Fruit fly (Drosophila melanogaster) whole organism, embryonic: ENCODE results near the gene CG6230.

Source experiments
- B-H1 ChIP-seq: fragments of 200-800 bp; sonication (Bioruptor generic); IDR thresholded peaks from 3 replicates; pipeline ENCODE4 v1.3.6; 2022; ENCODE audit warnings: missing biosample characterization, missing genetic modification characterization
- Bgb ChIP-seq: fragments of 200-800 bp; sonication (Bioruptor generic); IDR thresholded peaks from 2 replicates; pipeline ENCODE4 v1.3.6; 2022; ENCODE audit warnings: missing biosample characterization, missing genetic modification characterization; ENCODE audit not compliant: partially characterized antibody
- BtbVII ChIP-seq: fragments of 200-800 bp; sonication (Bioruptor generic); optimal IDR thresholded peaks from 3 replicates; lab custom pipeline; 2017; ENCODE audit warnings: missing biosample characterization, mild to moderate bottlenecking, missing genetic modification characterization
- CG10267 ChIP-seq: fragments of 200-800 bp; sonication (Bioruptor generic); optimal IDR thresholded peaks from 2 replicates; lab custom pipeline; 2018; ENCODE audit warnings: missing biosample characterization, mild to moderate bottlenecking, missing genetic modification characterization, moderate library complexity
- CG11247 ChIP-seq: fragments of 200-800 bp; sonication (Bioruptor generic); IDR thresholded peaks from 2 replicates; pipeline ENCODE4 v1.3.6; 2022; ENCODE audit warnings: missing biosample characterization, missing genetic modification characterization
- CG12299 ChIP-seq: fragments of 200-800 bp; sonication (Bioruptor generic); optimal IDR thresholded peaks from 2 replicates; lab custom pipeline; 2018; ENCODE audit warnings: missing biosample characterization, mild to moderate bottlenecking, missing genetic modification characterization
- CG14710 ChIP-seq: fragments of 200-800 bp; sonication (Bioruptor generic); optimal IDR thresholded peaks from 3 replicates; lab custom pipeline; 2019; ENCODE audit warnings: missing biosample characterization, mild to moderate bottlenecking, missing genetic modification characterization, moderate library complexity
- CG15269 ChIP-seq: fragments of 200-800 bp; sonication (Bioruptor generic); optimal IDR thresholded peaks from 2 replicates; lab custom pipeline; 2018; ENCODE audit warnings: missing biosample characterization, mild to moderate bottlenecking, missing genetic modification characterization, moderate library complexity
- CG15514 ChIP-seq: fragments of 200-800 bp; sonication (Bioruptor generic); optimal IDR thresholded peaks from 3 replicates; lab custom pipeline; 2017; ENCODE audit warnings: missing biosample characterization, missing genetic modification characterization, mild to moderate bottlenecking, moderate library complexity, missing genetic modification reagents
- CG16779 ChIP-seq: fragments of 200-800 bp; sonication (Bioruptor generic); IDR thresholded peaks from 2 replicates; pipeline ENCODE4 v1.3.6; 2022; ENCODE audit warnings: missing biosample characterization, missing genetic modification characterization
- CG18262 ChIP-seq: fragments of 200-800 bp; optimal IDR thresholded peaks from 3 replicates; lab custom pipeline; 2019; ENCODE audit warnings: missing biosample characterization, mild to moderate bottlenecking, missing genetic modification characterization, moderate library complexity
- CG2678 ChIP-seq: fragments of 200-800 bp; sonication (Bioruptor generic); optimal IDR thresholded peaks from 3 replicates; lab custom pipeline; 2019; ENCODE audit warnings: missing biosample characterization, mild to moderate bottlenecking, missing genetic modification characterization, moderate library complexity
- CG3065 ChIP-seq: fragments of 200-800 bp; sonication (Bioruptor generic); optimal IDR thresholded peaks from 2 replicates; lab custom pipeline; 2016; ENCODE audit warnings: missing biosample characterization, missing genetic modification characterization
- CG3281 ChIP-seq: fragments of 200-800 bp; sonication (Bioruptor generic); optimal IDR thresholded peaks from 3 replicates; lab custom pipeline; 2017; ENCODE audit warnings: missing biosample characterization, mild to moderate bottlenecking, missing genetic modification characterization
- CG3847 ChIP-seq: fragments of 200-800 bp; sonication (Bioruptor generic); IDR thresholded peaks from 2 replicates; pipeline ENCODE4 v1.3.6; 2022; ENCODE audit warnings: missing biosample characterization, missing genetic modification characterization
- CG4360 ChIP-seq: fragments of 200-800 bp; sonication (Bioruptor generic); IDR thresholded peaks from 2 replicates; pipeline ENCODE4 v1.3.6; 2022; ENCODE audit warnings: missing biosample characterization, missing genetic modification characterization
- CG4404 ChIP-seq: fragments of 200-800 bp; sonication (Bioruptor generic); IDR thresholded peaks from 2 replicates; pipeline ENCODE4 v1.3.6; 2022; ENCODE audit warnings: missing biosample characterization, missing genetic modification characterization
- CG4617 ChIP-seq: fragments of 200-800 bp; sonication (Bioruptor generic); optimal IDR thresholded peaks from 3 replicates; lab custom pipeline; 2016; ENCODE audit warnings: missing biosample characterization, missing genetic modification characterization, borderline replicate concordance
- CG6175 ChIP-seq: fragments of 200-800 bp; sonication (Bioruptor generic); IDR thresholded peaks from 3 replicates; pipeline ENCODE4 v1.3.6; 2022; ENCODE audit warnings: missing biosample characterization, missing genetic modification characterization
- CG7928 ChIP-seq: fragments of 200-800 bp; sonication (Bioruptor generic); optimal IDR thresholded peaks from 2 replicates; lab custom pipeline; 2017; ENCODE audit warnings: missing biosample characterization, mild to moderate bottlenecking, missing genetic modification characterization
- CG8924 ChIP-seq: fragments of 200-800 bp; optimal IDR thresholded peaks from 3 replicates; lab custom pipeline; 2019; ENCODE audit warnings: missing biosample characterization, mild to moderate bottlenecking, missing genetic modification characterization, moderate library complexity
- CG9797 ChIP-seq: fragments of 200-800 bp; sonication (Bioruptor generic); optimal IDR thresholded peaks from 3 replicates; lab custom pipeline; 2018; ENCODE audit warnings: missing biosample characterization, mild to moderate bottlenecking, missing genetic modification characterization
- Dek ChIP-seq: fragments of 200-800 bp; sonication (Bioruptor generic); optimal IDR thresholded peaks from 3 replicates; lab custom pipeline; 2019; ENCODE audit warnings: missing biosample characterization, mild to moderate bottlenecking, missing genetic modification characterization, moderate library complexity
- Dll ChIP-seq: fragments of 200-800 bp; sonication (Bioruptor generic); IDR thresholded peaks from 4 replicates; pipeline ENCODE4 v1.3.6; 2022; ENCODE audit warnings: missing biosample characterization, missing genetic modification characterization; ENCODE audit not compliant: partially characterized antibody
- GATAe ChIP-seq: fragments of 200-800 bp; sonication (Bioruptor generic); conservative IDR thresholded peaks from 2 replicates; pipeline ENCODE4 v1.3.6; 2022; ENCODE audit warnings: missing biosample characterization, missing genetic modification characterization
- H2.0 ChIP-seq: fragments of 200-800 bp; sonication (Bioruptor generic); IDR thresholded peaks from 2 replicates; pipeline ENCODE4 v1.3.6; 2022; ENCODE audit warnings: missing biosample characterization, missing genetic modification characterization
- Hand ChIP-seq: fragments of 200-800 bp; sonication (Bioruptor generic); optimal IDR thresholded peaks from 2 replicates; lab custom pipeline; 2017; ENCODE audit warnings: mild to moderate bottlenecking, missing biosample characterization, missing genetic modification reagents, missing genetic modification characterization
- Hsf ChIP-seq: fragments of 200-800 bp; sonication (Bioruptor generic); optimal IDR thresholded peaks from 3 replicates; lab custom pipeline; 2016; ENCODE audit warnings: missing biosample characterization, missing genetic modification characterization
- Lim3 ChIP-seq: fragments of 200-800 bp; sonication (Bioruptor generic); IDR thresholded peaks from 2 replicates; pipeline ENCODE4 v1.3.6; 2022; ENCODE audit warnings: missing biosample characterization, missing genetic modification characterization
- MBD-R2 ChIP-seq: fragments of 200-800 bp; sonication (Bioruptor generic); IDR thresholded peaks from 2 replicates; pipeline ENCODE4 v1.3.6; 2022; ENCODE audit warnings: missing biosample characterization, missing genetic modification characterization
- Mad ChIP-seq: fragments of 200-800 bp; sonication (Bioruptor generic); optimal IDR thresholded peaks from 2 replicates; lab custom pipeline; 2016; ENCODE audit warnings: missing biosample characterization, missing genetic modification characterization
- Neu2 ChIP-seq: fragments of 200-800 bp; sonication (Bioruptor generic); optimal IDR thresholded peaks from 3 replicates; lab custom pipeline; 2016; ENCODE audit warnings: missing biosample characterization, missing genetic modification characterization, borderline replicate concordance
- aop ChIP-seq: fragments of 200-800 bp; sonication (Bioruptor generic); IDR thresholded peaks from 2 replicates; pipeline ENCODE4 v1.3.6; 2022; ENCODE audit warnings: missing biosample characterization, missing genetic modification characterization
- ash1 ChIP-seq: fragments of 200-800 bp; sonication (Bioruptor generic); optimal IDR thresholded peaks from 2 replicates; lab custom pipeline; 2018; ENCODE audit warnings: missing biosample characterization, mild to moderate bottlenecking, missing genetic modification characterization
- caup ChIP-seq: fragments of 200-800 bp; sonication (Bioruptor generic); optimal IDR thresholded peaks from 3 replicates; lab custom pipeline; 2017; ENCODE audit warnings: missing biosample characterization, mild to moderate bottlenecking, missing genetic modification characterization, moderate library complexity; ENCODE audit not compliant: severe bottlenecking
- croc ChIP-seq: fragments of 200-800 bp; sonication (Bioruptor generic); conservative IDR thresholded peaks from 3 replicates; pipeline ENCODE4 v1.3.6; 2022; ENCODE audit warnings: missing biosample characterization, missing genetic modification characterization
- dati ChIP-seq: fragments of 200-800 bp; sonication (Bioruptor generic); IDR thresholded peaks from 2 replicates; pipeline ENCODE4 v1.3.6; 2022; ENCODE audit warnings: missing biosample characterization, missing genetic modification characterization
- dimm ChIP-seq: fragments of 200-800 bp; sonication (Bioruptor generic); IDR thresholded peaks from 2 replicates; pipeline ENCODE4 v1.3.6; 2022; ENCODE audit warnings: missing biosample characterization, missing genetic modification characterization
- disco-r ChIP-seq: fragments of 200-800 bp; sonication (Bioruptor generic); optimal IDR thresholded peaks from 2 replicates; lab custom pipeline; 2016; ENCODE audit warnings: missing biosample characterization, missing genetic modification characterization
- fu2 ChIP-seq: fragments of 200-800 bp; sonication (Bioruptor generic); optimal IDR thresholded peaks from 2 replicates; lab custom pipeline; 2016; ENCODE audit warnings: missing biosample characterization, missing genetic modification characterization
- gcm2 ChIP-seq: fragments of 200-800 bp; sonication (Bioruptor generic); optimal IDR thresholded peaks from 2 replicates; lab custom pipeline; 2016; ENCODE audit warnings: missing biosample characterization, missing genetic modification characterization
- gfzf ChIP-seq: fragments of 200-800 bp; sonication (Bioruptor generic); optimal IDR thresholded peaks from 2 replicates; lab custom pipeline; 2016; ENCODE audit warnings: missing biosample characterization, mild to moderate bottlenecking, missing genetic modification characterization, moderate library complexity
- hth ChIP-seq: fragments of >200 bp; optimal IDR thresholded peaks from 2 replicates; lab custom pipeline; 2017; ENCODE audit warnings: inconsistent platforms
- inv ChIP-seq: fragments of 200-800 bp; sonication (Bioruptor generic); IDR thresholded peaks from 2 replicates; pipeline ENCODE4 v1.3.6; 2022; ENCODE audit warnings: missing biosample characterization, missing genetic modification characterization; ENCODE audit not compliant: partially characterized antibody
- kah ChIP-seq: fragments of 200-800 bp; sonication (Bioruptor generic); optimal IDR thresholded peaks from 2 replicates; lab custom pipeline; 2018; ENCODE audit warnings: missing biosample characterization, mild to moderate bottlenecking, missing genetic modification characterization
- org-1 ChIP-seq: fragments of 200-800 bp; sonication (Bioruptor generic); optimal IDR thresholded peaks from 2 replicates; lab custom pipeline; 2017; ENCODE audit warnings: missing biosample characterization, missing genetic modification characterization
- p53 ChIP-seq: fragments of 200-800 bp; sonication (Bioruptor generic); optimal IDR thresholded peaks from 2 replicates; lab custom pipeline; 2016; ENCODE audit warnings: missing biosample characterization, missing genetic modification characterization
- scrt ChIP-seq: fragments of 200-800 bp; sonication (Bioruptor generic); optimal IDR thresholded peaks from 2 replicates; lab custom pipeline; 2018; ENCODE audit warnings: missing biosample characterization, mild to moderate bottlenecking, missing genetic modification characterization, moderate library complexity
- sd ChIP-seq: fragments of 200-800 bp; sonication (Bioruptor generic); optimal IDR thresholded peaks from 3 replicates; lab custom pipeline; 2018; ENCODE audit warnings: missing biosample characterization, mild to moderate bottlenecking, missing genetic modification characterization, moderate library complexity
- tgo ChIP-seq: fragments of 200-800 bp; sonication (Bioruptor generic); IDR thresholded peaks from 3 replicates; pipeline ENCODE4 v1.3.6; 2022; ENCODE audit warnings: missing biosample characterization, missing genetic modification characterization
- usp ChIP-seq: fragments of >200 bp; optimal IDR thresholded peaks from 2 replicates; lab custom pipeline; 2017; ENCODE audit warnings: missing biosample characterization, missing genetic modification characterization

CG6230 gene

DNA sequence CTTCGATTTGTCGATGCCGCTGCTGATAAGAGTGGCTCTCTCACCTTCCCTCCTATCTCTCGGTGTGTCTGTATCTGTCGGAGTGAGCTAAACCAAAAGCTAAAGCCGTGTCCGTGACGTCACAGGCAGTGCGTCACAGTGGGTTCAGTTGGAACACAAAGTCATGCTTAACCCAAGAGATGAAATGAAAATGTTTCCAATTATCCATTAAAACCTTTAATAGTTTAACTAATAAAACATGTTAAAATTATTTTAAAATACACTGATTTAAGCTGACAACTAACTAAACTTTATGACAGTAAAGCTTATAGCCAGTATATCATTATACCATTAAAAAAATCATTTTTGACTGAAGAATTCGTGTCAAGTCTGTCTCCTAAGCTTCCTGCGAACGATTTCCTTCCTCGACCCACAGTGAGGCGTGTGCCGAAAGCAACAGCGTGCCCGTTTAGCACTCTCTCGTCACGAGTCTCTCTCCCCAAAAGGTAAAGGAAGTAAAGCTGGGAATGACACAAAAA is 7.0 kb downstream of the CG6230 start, which contains the start of gene Idua (continued):
- TF ChIP-seq org-1 (GFP tag; lab: Kevin White, UChicago) (peak; percentile 73), CG10267 (tag; lab: Kevin White, UChicago) (peak; percentile 66), dati (no peak), dimm (GFP tag; lab: Robert Waterston, UW) (no peak), CG3847 (GFP tag; lab: Robert Waterston, UW) (peak; percentile 53), aop (GFP tag; lab: Robert Waterston, UW) (no peak), hth (lab: Kevin White, UChicago) (no peak), Mad (no peak), BtbVII (GFP tag; lab: Kevin White, UChicago) (peak; percentile 80), kah (peak; percentile 12), disco-r (GFP tag; lab: Kevin White, UChicago) (no peak), GATAe (no peak), CG3281 (GFP tag; lab: Kevin White, UChicago) (peak; percentile 82), fu2 (GFP tag; lab: Kevin White, UChicago) (no peak), CG15269 (tag; lab: Kevin White, UChicago) (no peak), Hsf (GFP tag; lab: Kevin White, UChicago) (peak; percentile 60), gcm2 (GFP tag; lab: Kevin White, UChicago) (no peak), Dek (peak; percentile 63), CG4360 (GFP tag; lab: Robert Waterston, UW) (no peak), Dll (GFP tag; lab: Robert Waterston, UW) (no peak), p53 (no peak), Hand (GFP tag; lab: Kevin White, UChicago) (peak; percentile 86), B-H1 (peak; percentile 16; the same call in 1 of the 3 replicates), CG16779 (GFP tag; lab: Robert Waterston, UW) (no peak), Neu2 (no peak), ash1 (no peak), H2.0 (peak; percentile 31; the same call in 1 of the 2 replicates), CG6175 (GFP tag; lab: Robert Waterston, UW) (0 out of 3 replicates have a peak, but pooled peaks have one; percentile 52), inv (GFP tag; lab: Robert Waterston, UW) (no peak), CG4617 (GFP tag; lab: Kevin White, UChicago) (no peak), MBD-R2 (0 out of 2 replicates have a peak, but pooled peaks have one; percentile 6), Bgb (GFP tag; lab: Robert Waterston, UW) (no peak), tgo (GFP tag; lab: Robert Waterston, UW) (peak; percentile 57), CG15514 (GFP tag; lab: Kevin White, UChicago) (peak; percentile 35), gfzf (no peak), CG3065 (GFP tag; lab: Kevin White, UChicago) (no peak), CG2678 (tag; lab: Kevin White, UChicago) (no peak), croc (GFP tag; lab: Robert Waterston, UW) (peak; percentile 60; the same call in 2 of the 3 replicates), CG14710 (tag; lab: Kevin White, UChicago) (peak; percentile 48), CG11247 (no peak), sd (tag; lab: Kevin White, UChicago) (no peak), CG8924 (tag; lab: Kevin White, UChicago) (peak; percentile 81), CG7928 (GFP tag; lab: Kevin White, UChicago) (no peak), usp (GFP tag; lab: Kevin White, UChicago) (no peak), Lim3 (GFP tag; lab: Robert Waterston, UW) (no peak), CG9797 (GFP tag; lab: Kevin White, UChicago) (no peak), CG18262 (tag; lab: Kevin White, UChicago) (no peak), CG12299 (peak; percentile 68), CG4404 (GFP tag; lab: Robert Waterston, UW) (0 out of 2 replicates have a peak, but pooled peaks have one; percentile 24), scrt (GFP tag; lab: Kevin White, UChicago) (peak; percentile 98), caup (GFP tag; lab: Kevin White, UChicago) (no peak)
